Fruit fly (Drosophila melanogaster) whole organism, prepupa: Measurements from ENCODE around the gene Cyp309a2.

Experiments
- Blimp-1 ChIP-seq: fragments of 200-800 bp; sonication (Bioruptor generic); optimal IDR thresholded peaks from 3 replicates; lab custom pipeline; 2017; ENCODE audit warnings: missing biosample characterization, missing genetic modification characterization, mild to moderate bottlenecking, moderate library complexity, missing genetic modification reagents
- CG10631 ChIP-seq: fragments of 200-800 bp; sonication (Bioruptor generic); optimal IDR thresholded peaks from 2 replicates; lab custom pipeline; 2016; ENCODE audit warnings: missing biosample characterization, missing genetic modification characterization
- CG11294 ChIP-seq: fragments of 200-800 bp; sonication (Bioruptor generic); IDR thresholded peaks from 2 replicates; pipeline ENCODE4 v1.3.6; 2022; ENCODE audit warnings: missing biosample characterization, missing genetic modification characterization
- CG11762 ChIP-seq: fragments of 200-800 bp; sonication (Bioruptor generic); optimal IDR thresholded peaks from 3 replicates; lab custom pipeline; 2016; ENCODE audit warnings: missing biosample characterization, missing genetic modification characterization; ENCODE audit not compliant: insufficient read depth
- CG11902 ChIP-seq: fragments of 200-800 bp; sonication (Bioruptor generic); optimal IDR thresholded peaks from 3 replicates; lab custom pipeline; 2016; ENCODE audit warnings: missing biosample characterization, missing genetic modification characterization
- CG1621 ChIP-seq: fragments of 200-800 bp; sonication (Bioruptor generic); optimal IDR thresholded peaks from 3 replicates; lab custom pipeline; 2018; ENCODE audit warnings: missing biosample characterization, mild to moderate bottlenecking, missing genetic modification characterization
- CG16779 ChIP-seq: fragments of 200-800 bp; sonication (Bioruptor generic); optimal IDR thresholded peaks from 3 replicates; lab custom pipeline; 2017; ENCODE audit warnings: missing biosample characterization, mild to moderate bottlenecking, missing genetic modification characterization
- CG3032 ChIP-seq: fragments of 200-800 bp; optimal IDR thresholded peaks from 2 replicates; lab custom pipeline; 2019; ENCODE audit warnings: missing biosample characterization, mild to moderate bottlenecking, missing genetic modification characterization, moderate library complexity
- CG31627 ChIP-seq: fragments of 200-800 bp; sonication (Bioruptor generic); optimal IDR thresholded peaks from 3 replicates; lab custom pipeline; 2016; ENCODE audit warnings: missing biosample characterization, missing genetic modification characterization
- CG34406 ChIP-seq: fragments of 200-800 bp; sonication (Bioruptor generic); optimal IDR thresholded peaks from 3 replicates; lab custom pipeline; 2016; ENCODE audit warnings: missing biosample characterization, missing genetic modification characterization
- CG4318 ChIP-seq: fragments of 200-800 bp; sonication (Bioruptor generic); optimal IDR thresholded peaks from 3 replicates; lab custom pipeline; 2017; ENCODE audit warnings: missing biosample characterization, mild to moderate bottlenecking, missing genetic modification characterization
- CG6163 ChIP-seq: fragments of 200-800 bp; sonication (Bioruptor generic); IDR thresholded peaks from 3 replicates; pipeline ENCODE4 v1.3.6; 2022; ENCODE audit warnings: missing biosample characterization, missing genetic modification characterization
- CG6276 ChIP-seq: fragments of 200-800 bp; sonication (Bioruptor generic); optimal IDR thresholded peaks from 2 replicates; lab custom pipeline; 2017; ENCODE audit warnings: missing biosample characterization, mild to moderate bottlenecking, missing genetic modification characterization
- CG6792 ChIP-seq: fragments of 200-800 bp; sonication (Bioruptor generic); optimal IDR thresholded peaks from 3 replicates; lab custom pipeline; 2016; ENCODE audit warnings: missing biosample characterization, missing genetic modification characterization
- CG6808 ChIP-seq: fragments of 200-800 bp; sonication (Bioruptor generic); optimal IDR thresholded peaks from 3 replicates; lab custom pipeline; 2017; ENCODE audit warnings: missing biosample characterization, missing genetic modification characterization, mild to moderate bottlenecking, moderate library complexity, missing genetic modification reagents
- CG6854 ChIP-seq: fragments of 200-800 bp; sonication (Bioruptor generic); optimal IDR thresholded peaks from 2 replicates; lab custom pipeline; 2017; ENCODE audit warnings: missing biosample characterization, mild to moderate bottlenecking, missing genetic modification characterization
- CG7368 ChIP-seq: fragments of 200-800 bp; sonication (Bioruptor generic); optimal IDR thresholded peaks from 3 replicates; lab custom pipeline; 2016; ENCODE audit warnings: missing biosample characterization, missing genetic modification characterization
- CG8119 ChIP-seq: fragments of 200-800 bp; sonication (Bioruptor generic); IDR thresholded peaks from 3 replicates; pipeline ENCODE4 v1.3.6; 2022; ENCODE audit warnings: missing biosample characterization, missing genetic modification characterization
- CG8319 ChIP-seq: fragments of 200-800 bp; sonication (Bioruptor generic); optimal IDR thresholded peaks from 3 replicates; lab custom pipeline; 2016; ENCODE audit warnings: missing biosample characterization, missing genetic modification characterization
- CG8632 ChIP-seq: fragments of 200-800 bp; sonication (Bioruptor generic); optimal IDR thresholded peaks from 3 replicates; lab custom pipeline; 2016; ENCODE audit warnings: missing biosample characterization, missing genetic modification characterization
- CG9139 ChIP-seq: fragments of 200-800 bp; sonication (Bioruptor generic); optimal IDR thresholded peaks from 3 replicates; lab custom pipeline; 2017; ENCODE audit warnings: missing biosample characterization, mild to moderate bottlenecking, missing genetic modification characterization
- Eip75B ChIP-seq: fragments of 200-800 bp; sonication (Bioruptor generic); optimal IDR thresholded peaks from 3 replicates; lab custom pipeline; 2016; ENCODE audit warnings: missing biosample characterization, missing genetic modification characterization
- Eip78C ChIP-seq: fragments of 200-800 bp; sonication (Bioruptor generic); peaks from one replicate; lab custom pipeline; 2016; ENCODE audit warnings: missing biosample characterization, missing genetic modification characterization
- Eip93F ChIP-seq: fragments of 200-800 bp; sonication (Bioruptor generic); optimal IDR thresholded peaks from 2 replicates; lab custom pipeline; 2016; ENCODE audit warnings: missing biosample characterization, mild to moderate bottlenecking, missing genetic modification characterization
- Ets21C ChIP-seq: fragments of 200-800 bp; sonication (Bioruptor generic); optimal IDR thresholded peaks from 3 replicates; lab custom pipeline; 2016; ENCODE audit warnings: missing biosample characterization, missing genetic modification characterization
- Ets96B ChIP-seq: fragments of 200-800 bp; optimal IDR thresholded peaks from 2 replicates; lab custom pipeline; 2019; ENCODE audit warnings: missing biosample characterization, mild to moderate bottlenecking, missing genetic modification characterization, moderate library complexity
- Hr38 ChIP-seq: sonication (Bioruptor generic); optimal IDR thresholded peaks from 2 replicates; lab custom pipeline; 2016; ENCODE audit warnings: missing biosample characterization, missing genetic modification characterization
- Hr4 ChIP-seq: fragments of 200-800 bp; sonication (Bioruptor generic); optimal IDR thresholded peaks from 3 replicates; lab custom pipeline; 2016; ENCODE audit warnings: missing biosample characterization, missing genetic modification characterization
- Lpt ChIP-seq: fragments of 200-800 bp; sonication (Bioruptor generic); optimal IDR thresholded peaks from 3 replicates; lab custom pipeline; 2016; ENCODE audit warnings: missing biosample characterization, missing genetic modification characterization
- Met ChIP-seq: fragments of 200-800 bp; sonication (Bioruptor generic); optimal IDR thresholded peaks from 3 replicates; lab custom pipeline; 2016; ENCODE audit warnings: missing biosample characterization, missing genetic modification characterization
- OdsH ChIP-seq: fragments of 200-800 bp; sonication (Bioruptor generic); optimal IDR thresholded peaks from 3 replicates; lab custom pipeline; 2016; ENCODE audit warnings: missing biosample characterization, missing genetic modification characterization
- Smox ChIP-seq: fragments of 200-800 bp; sonication (Bioruptor generic); optimal IDR thresholded peaks from 3 replicates; lab custom pipeline; 2016; ENCODE audit warnings: missing biosample characterization, missing genetic modification characterization
- Sox102F ChIP-seq: fragments of 200-800 bp; sonication (Bioruptor generic); optimal IDR thresholded peaks from 2 replicates; lab custom pipeline; 2016; ENCODE audit warnings: missing biosample characterization, mild to moderate bottlenecking, missing genetic modification characterization
- Sox14 ChIP-seq: fragments of 200-800 bp; sonication (Bioruptor generic); optimal IDR thresholded peaks from 3 replicates; lab custom pipeline; 2016; ENCODE audit warnings: missing biosample characterization, missing genetic modification characterization
- Sox15 ChIP-seq: fragments of 200-800 bp; sonication (Bioruptor generic); optimal IDR thresholded peaks from 3 replicates; lab custom pipeline; 2016; ENCODE audit warnings: missing biosample characterization, missing genetic modification characterization
- achi ChIP-seq: fragments of 200-800 bp; sonication (Bioruptor generic); optimal IDR thresholded peaks from 3 replicates; lab custom pipeline; 2016; ENCODE audit warnings: missing biosample characterization, missing genetic modification characterization
- acj6 ChIP-seq: fragments of 200-800 bp; sonication (Bioruptor generic); optimal IDR thresholded peaks from 3 replicates; lab custom pipeline; 2016; ENCODE audit warnings: missing biosample characterization, missing genetic modification characterization
- cyc ChIP-seq: fragments of 200-800 bp; sonication (Bioruptor generic); optimal IDR thresholded peaks from 3 replicates; lab custom pipeline; 2016; ENCODE audit warnings: missing biosample characterization, missing genetic modification characterization
- dac ChIP-seq: fragments of 200-800 bp; sonication (Bioruptor generic); optimal IDR thresholded peaks from 2 replicates; lab custom pipeline; 2017; ENCODE audit warnings: missing biosample characterization, mild to moderate bottlenecking, missing genetic modification characterization
- dsx ChIP-seq: fragments of 200-800 bp; optimal IDR thresholded peaks from 3 replicates; lab custom pipeline; 2019; ENCODE audit warnings: missing biosample characterization, mild to moderate bottlenecking, missing genetic modification characterization, moderate library complexity; ENCODE audit not compliant: poor library complexity, severe bottlenecking
- eg ChIP-seq: fragments of 200-800 bp; sonication (Bioruptor generic); IDR thresholded peaks from 3 replicates; pipeline ENCODE4 v1.3.6; 2022; ENCODE audit warnings: missing biosample characterization, missing genetic modification characterization
- esn ChIP-seq: fragments of 200-800 bp; sonication (Bioruptor generic); optimal IDR thresholded peaks from 2 replicates; lab custom pipeline; 2016; ENCODE audit warnings: missing biosample characterization, mild to moderate bottlenecking, missing genetic modification characterization, moderate library complexity
- fd85E ChIP-seq: fragments of 200-800 bp; sonication (Bioruptor generic); optimal IDR thresholded peaks from 3 replicates; lab custom pipeline; 2016; ENCODE audit warnings: missing biosample characterization, missing genetic modification characterization
- fkh ChIP-seq: fragments of 200-800 bp; sonication (Bioruptor generic); optimal IDR thresholded peaks from 3 replicates; lab custom pipeline; 2017; ENCODE audit warnings: missing biosample characterization, mild to moderate bottlenecking, missing genetic modification characterization, moderate library complexity
- lz ChIP-seq: fragments of 200-800 bp; sonication (Bioruptor generic); optimal IDR thresholded peaks from 3 replicates; lab custom pipeline; 2016; ENCODE audit warnings: missing biosample characterization, missing genetic modification characterization
- net ChIP-seq: fragments of 200-800 bp; sonication (Bioruptor generic); optimal IDR thresholded peaks from 3 replicates; lab custom pipeline; 2016; ENCODE audit warnings: missing biosample characterization, missing genetic modification characterization
- pdm3 ChIP-seq: fragments of 200-800 bp; sonication (Bioruptor generic); optimal IDR thresholded peaks from 3 replicates; lab custom pipeline; 2016; ENCODE audit warnings: missing biosample characterization, missing genetic modification characterization
- salr ChIP-seq, 2 experiments: fragments of 200-800 bp; sonication (Bioruptor generic); optimal IDR thresholded peaks; 3 replicates each; lab custom pipeline; 2016 to 2018; ENCODE audit warnings: missing biosample characterization in 2 of 2, missing genetic modification characterization in 2 of 2, mild to moderate bottlenecking in 1 of 2
- spab ChIP-seq: fragments of 200-800 bp; sonication (Bioruptor generic); optimal IDR thresholded peaks from 2 replicates; lab custom pipeline; 2017; ENCODE audit warnings: missing biosample characterization, mild to moderate bottlenecking, missing genetic modification characterization, missing genetic modification reagents
- ss ChIP-seq, 2 experiments: fragments of 200-800 bp; sonication (Bioruptor generic); optimal IDR thresholded peaks; 2 replicates in 1 of 2; 3 replicates in 1 of 2; lab custom pipeline; 2017 to 2018; ENCODE audit warnings: mild to moderate bottlenecking in 2 of 2, missing biosample characterization in 2 of 2, missing genetic modification characterization in 2 of 2, moderate library complexity in 1 of 2
- svp ChIP-seq: fragments of 200-800 bp; sonication (Bioruptor generic); peaks from one replicate; lab custom pipeline; 2016; ENCODE audit warnings: missing biosample characterization, missing genetic modification characterization
- topi ChIP-seq: fragments of 200-800 bp; sonication (Bioruptor generic); optimal IDR thresholded peaks from 3 replicates; lab custom pipeline; 2016; ENCODE audit warnings: missing biosample characterization, missing genetic modification characterization

Cyp309a2 gene

DNA sequence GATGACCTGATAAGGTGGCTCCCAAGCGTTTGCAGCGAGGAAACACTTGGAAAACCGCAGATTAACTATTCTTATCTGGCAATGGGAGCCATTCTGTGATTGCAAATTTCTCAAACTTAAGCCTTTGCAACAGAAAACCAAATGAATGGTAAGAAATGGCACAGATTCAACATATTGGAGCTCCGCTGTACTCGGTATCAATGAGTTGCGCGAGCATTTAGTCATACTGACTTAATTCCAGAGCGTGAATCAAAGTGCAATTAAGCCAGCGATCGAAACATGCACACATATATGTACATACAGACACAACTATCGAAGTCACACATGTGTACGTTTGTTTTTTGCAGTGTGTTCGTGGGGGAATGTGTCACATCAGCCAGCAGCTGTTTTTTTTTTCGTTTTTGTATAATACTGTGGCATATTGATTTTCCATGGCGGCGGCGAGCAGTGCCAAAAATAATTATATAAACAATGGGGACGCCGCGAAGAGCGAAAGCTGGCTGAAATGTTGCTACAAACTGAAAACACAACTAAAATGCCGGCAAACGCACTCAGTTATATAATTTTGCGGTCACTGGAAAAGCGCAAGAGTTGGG lies 11.7 kb upstream of the Cyp309a2 start:
- TF ChIP-seq Eip78C (GFP tag; lab: Kevin White, UChicago) (peak; percentile 85), ss (GFP tag; optimal IDR thresholded peaks at IDR 0.05; lab: Kevin White, UChicago) (no peak), CG8119 (no peak; the same call in 2 of the 3 replicates), Sox15 (no peak), acj6 (peak; percentile 17), CG11294 (GFP tag; lab: Robert Waterston, UW) (no peak), CG11762 (GFP tag; lab: Kevin White, UChicago) (no peak), Smox (GFP tag; lab: Kevin White, UChicago) (no peak), Sox14 (peak; percentile 20), Hr4 (GFP tag; lab: Kevin White, UChicago) (no peak), esn (GFP tag; lab: Kevin White, UChicago) (no peak), fkh (no peak), spab (peak; percentile 40), CG6854 (GFP tag; lab: Kevin White, UChicago) (peak; percentile 24), dsx (GFP tag; lab: Kevin White, UChicago) (no peak), achi (GFP tag; lab: Kevin White, UChicago) (peak; percentile 6), Eip75B (GFP tag; lab: Kevin White, UChicago) (no peak), CG6792 (GFP tag; lab: Kevin White, UChicago) (peak; percentile 8), CG11902 (GFP tag; lab: Kevin White, UChicago) (no peak), salr (GFP tag; optimal IDR thresholded peaks at IDR 0.05; lab: Kevin White, UChicago) (no peak), fd85E (GFP tag; lab: Kevin White, UChicago) (no peak), Met (no peak), Eip93F (GFP tag; lab: Kevin White, UChicago) (no peak), CG3032 (tag; lab: Kevin White, UChicago) (no peak), net (GFP tag; lab: Kevin White, UChicago) (no peak), pdm3 (GFP tag; lab: Kevin White, UChicago) (no peak), CG1621 (tag; lab: Kevin White, UChicago) (peak; percentile 8), topi (GFP tag; lab: Kevin White, UChicago) (peak; percentile 30), lz (GFP tag; lab: Kevin White, UChicago) (peak; percentile 26), CG4318 (no peak), CG7368 (GFP tag; lab: Kevin White, UChicago) (no peak), Ets21C (GFP tag; lab: Kevin White, UChicago) (no peak), Sox102F (GFP tag; lab: Kevin White, UChicago) (no peak), CG8319 (GFP tag; lab: Kevin White, UChicago) (no peak), cyc (peak; percentile 24), CG6808 (peak; percentile 59), CG16779 (tag; lab: Kevin White, UChicago) (no peak), Ets96B (tag; lab: Kevin White, UChicago) (peak; percentile 19), OdsH (GFP tag; lab: Kevin White, UChicago) (no peak), Hr38 (GFP tag; lab: Kevin White, UChicago) (no peak), CG8632 (GFP tag; lab: Kevin White, UChicago) (no peak), CG6276 (GFP tag; lab: Kevin White, UChicago) (no peak), eg (peak; percentile 47; the same call in 2 of the 3 replicates), CG6163 (peak; percentile 45; the same call in 2 of the 3 replicates), svp (GFP tag; lab: Kevin White, UChicago) (peak; percentile 88), Lpt (GFP tag; lab: Kevin White, UChicago) (no peak), CG10631 (no peak), dac (GFP tag; lab: Kevin White, UChicago) (no peak), CG34406 (GFP tag; lab: Kevin White, UChicago) (peak; percentile 7), Blimp-1 (GFP tag; lab: Kevin White, UChicago) (no peak), CG31627 (GFP tag; lab: Kevin White, UChicago) (no peak), CG9139 (no peak)
